Fruit fly (Drosophila melanogaster): Measurements from ENCODE around the gene Sfp24Bc.

Gene Sfp24Bc

dm6 chr2L:3699895-3700294 is 29.5 kb upstream of the Sfp24Bc start, which contains the start of gene CG42465:
Gene CG42465, plus strand, starts transcription at chr2L:3700195.
- no peak for TF ChIP-seq h (optimal IDR thresholded peaks at IDR 0.05)
- TF ChIP-seq Sin3A (optimal IDR thresholded peaks at IDR 0.05) = no peak
- TF ChIP-seq Myc (optimal IDR thresholded peaks at IDR 0.05) = no peak
- no peak for TF ChIP-seq psq (optimal IDR thresholded peaks at IDR 0.05)
- no peak for TF ChIP-seq insv (optimal IDR thresholded peaks at IDR 0.05)
- no peak for TF ChIP-seq ttk (optimal IDR thresholded peaks at IDR 0.05)

dm6 chr2L:3698992-3699514 is 28.7 kb upstream of the Sfp24Bc start, which contains the start of the genes CG10031 and CG42464:
Gene CG10031, minus strand, starts transcription at chr2L:3699092.
Gene CG42464, plus strand, starts transcription at chr2L:3699464.
- TF ChIP-seq h (optimal IDR thresholded peaks at IDR 0.05) (no peak), ttk (optimal IDR thresholded peaks at IDR 0.05) (no peak), Myc (optimal IDR thresholded peaks at IDR 0.05) (no peak), insv (optimal IDR thresholded peaks at IDR 0.05) (no peak), Sin3A (optimal IDR thresholded peaks at IDR 0.05) (no peak), psq (optimal IDR thresholded peaks at IDR 0.05) (no peak)

- TF ChIP-seq h (optimal IDR thresholded peaks at IDR 0.05) (no peak), psq (optimal IDR thresholded peaks at IDR 0.05) (no peak), Sin3A (optimal IDR thresholded peaks at IDR 0.05) (no peak), ttk (optimal IDR thresholded peaks at IDR 0.05) (no peak), insv (optimal IDR thresholded peaks at IDR 0.05) (no peak), Myc (optimal IDR thresholded peaks at IDR 0.05) (no peak)
Observed at dm6 chr2L:3697772-3698171, 27.4 kb upstream of the Sfp24Bc start, which contains the start of gene CG3604. Gene CG3604, minus strand, starts transcription at chr2L:3697872.

dm6 chr2L:3696438-3696837 is 26.1 kb upstream of the Sfp24Bc start, which contains the start of gene IM33:
Gene IM33, minus strand, starts transcription at chr2L:3696658.
- no peak for TF ChIP-seq ttk (optimal IDR thresholded peaks at IDR 0.05)
- no peak for TF ChIP-seq insv (optimal IDR thresholded peaks at IDR 0.05)
- no peak for TF ChIP-seq Myc (optimal IDR thresholded peaks at IDR 0.05)
- no peak for TF ChIP-seq psq (optimal IDR thresholded peaks at IDR 0.05)
- TF ChIP-seq Sin3A (optimal IDR thresholded peaks at IDR 0.05) = no peak
- TF ChIP-seq h (optimal IDR thresholded peaks at IDR 0.05) = no peak

dm6 chr2L:3695361-3695818 is 25.0 kb upstream of the Sfp24Bc start, which contains the start of gene CG16713:
Gene CG16713, minus strand, starts transcription at chr2L:3695411.
- TF ChIP-seq Myc (optimal IDR thresholded peaks at IDR 0.05) = no peak
- no peak for TF ChIP-seq Sin3A (optimal IDR thresholded peaks at IDR 0.05)
- no peak for TF ChIP-seq h (optimal IDR thresholded peaks at IDR 0.05)
- TF ChIP-seq insv (optimal IDR thresholded peaks at IDR 0.05) = no peak
- no peak for TF ChIP-seq psq (optimal IDR thresholded peaks at IDR 0.05)
- TF ChIP-seq ttk (optimal IDR thresholded peaks at IDR 0.05) = no peak

- TF ChIP-seq psq (optimal IDR thresholded peaks at IDR 0.05) (no peak), Myc (optimal IDR thresholded peaks at IDR 0.05) (no peak), h (optimal IDR thresholded peaks at IDR 0.05) (no peak), insv (optimal IDR thresholded peaks at IDR 0.05) (no peak), ttk (optimal IDR thresholded peaks at IDR 0.05) (no peak), Sin3A (optimal IDR thresholded peaks at IDR 0.05) (no peak)
Observed at dm6 chr2L:3694920-3695319, 24.5 kb upstream of the Sfp24Bc start, which contains the start of gene CG43165. Gene CG43165, minus strand, starts transcription at chr2L:3695020.

- TF ChIP-seq insv (optimal IDR thresholded peaks at IDR 0.05) (no peak), Sin3A (optimal IDR thresholded peaks at IDR 0.05) (no peak), ttk (optimal IDR thresholded peaks at IDR 0.05) (no peak), h (optimal IDR thresholded peaks at IDR 0.05) (no peak), Myc (optimal IDR thresholded peaks at IDR 0.05) (no peak), psq (optimal IDR thresholded peaks at IDR 0.05) (no peak)
Observed at dm6 chr2L:3693805-3694204, 23.4 kb upstream of the Sfp24Bc start, which contains the start of gene Acp24A4. Gene Acp24A4, minus strand, starts transcription at chr2L:3693905.

dm6 chr2L:3693082-3693481 is 22.7 kb upstream of the Sfp24Bc start, which contains the start of gene CG3513:
Gene CG3513, minus strand, starts transcription at chr2L:3693182.
- TF ChIP-seq Myc (optimal IDR thresholded peaks at IDR 0.05) (no peak), Sin3A (optimal IDR thresholded peaks at IDR 0.05) (no peak), insv (optimal IDR thresholded peaks at IDR 0.05) (no peak), psq (optimal IDR thresholded peaks at IDR 0.05) (no peak), ttk (optimal IDR thresholded peaks at IDR 0.05) (no peak), h (optimal IDR thresholded peaks at IDR 0.05) (no peak)

- TF ChIP-seq Sin3A (optimal IDR thresholded peaks at IDR 0.05) = no peak
- no peak for TF ChIP-seq Myc (optimal IDR thresholded peaks at IDR 0.05)
- no peak for TF ChIP-seq h (optimal IDR thresholded peaks at IDR 0.05)
- TF ChIP-seq ttk (optimal IDR thresholded peaks at IDR 0.05) = no peak
- no peak for TF ChIP-seq psq (optimal IDR thresholded peaks at IDR 0.05)
- no peak for TF ChIP-seq insv (optimal IDR thresholded peaks at IDR 0.05)
Observed at dm6 chr2L:3692466-3692865, 22.1 kb upstream of the Sfp24Bc start, which contains the start of gene CG16704. Gene CG16704, minus strand, starts transcription at chr2L:3692587.

dm6 chr2L:3685139-3685851 is 14.9 kb upstream of the Sfp24Bc start:
- no peak for TF ChIP-seq Myc (optimal IDR thresholded peaks at IDR 0.05)
- TF ChIP-seq insv (optimal IDR thresholded peaks at IDR 0.05) = no peak
- TF ChIP-seq h (optimal IDR thresholded peaks at IDR 0.05) = no peak

dm6 chr2L:3682489-3682888 is 12.1 kb upstream of the Sfp24Bc start:
- no peak for TF ChIP-seq Myc (optimal IDR thresholded peaks at IDR 0.05)
- no peak for TF ChIP-seq psq (optimal IDR thresholded peaks at IDR 0.05)
- no peak for TF ChIP-seq Sin3A (optimal IDR thresholded peaks at IDR 0.05)
- TF ChIP-seq insv (optimal IDR thresholded peaks at IDR 0.05) = no peak
- no peak for TF ChIP-seq ttk (optimal IDR thresholded peaks at IDR 0.05)
- no peak for TF ChIP-seq h (optimal IDR thresholded peaks at IDR 0.05)

- TF ChIP-seq Sin3A (optimal IDR thresholded peaks at IDR 0.05) (no peak), Myc (optimal IDR thresholded peaks at IDR 0.05) (no peak), psq (optimal IDR thresholded peaks at IDR 0.05) (no peak), ttk (optimal IDR thresholded peaks at IDR 0.05) (no peak), insv (optimal IDR thresholded peaks at IDR 0.05) (no peak), h (optimal IDR thresholded peaks at IDR 0.05) (no peak)
Observed at dm6 chr2L:3681338-3681737, 11.0 kb upstream of the Sfp24Bc start.
